Fruit fly (Drosophila melanogaster): ENCODE measurements around the gene CG10602.

Gene CG10602

DNA sequence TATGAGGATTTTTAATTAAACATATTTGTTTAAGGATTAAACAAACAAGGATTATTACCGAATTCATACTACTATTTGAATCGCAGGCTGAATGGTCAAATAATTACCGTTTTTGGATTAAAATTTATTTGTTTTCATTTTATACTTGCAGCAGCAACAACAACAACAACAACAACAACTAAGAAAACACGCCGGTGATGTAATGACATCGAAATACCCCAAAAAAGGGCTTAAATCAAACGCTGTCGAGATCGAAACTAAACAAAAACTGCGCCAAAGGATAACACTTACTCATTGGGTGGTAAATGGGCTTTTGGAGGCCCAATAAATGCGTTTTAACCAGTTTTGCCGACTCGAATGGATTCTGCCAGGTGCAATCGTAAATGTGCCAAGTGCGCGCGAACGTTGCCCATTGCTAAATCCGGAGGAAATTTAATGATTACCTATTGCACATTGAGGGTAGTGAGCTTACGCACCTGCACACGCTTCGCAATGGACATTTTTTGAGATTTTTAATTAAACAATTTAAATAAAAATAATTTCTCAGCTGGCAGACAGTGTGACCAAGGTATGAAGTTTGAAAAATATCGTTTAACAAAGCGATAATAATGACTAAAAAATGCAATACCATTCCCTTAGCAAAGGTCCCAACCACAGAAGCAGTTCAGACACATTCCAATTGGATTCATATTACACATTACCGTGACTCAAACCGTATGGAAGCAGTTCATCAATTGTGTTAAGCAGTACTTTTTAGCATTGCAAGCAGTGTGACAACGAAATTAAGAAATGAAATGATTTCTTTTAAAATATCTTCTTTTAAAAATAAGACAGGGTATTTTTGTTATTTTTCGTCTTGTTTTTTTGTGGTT lies at the start of gene CG10602, which contains the start of gene mRpL13:
Gene CG10602, minus strand, starts transcription at position 588 of the 872 bp plus-strand sequence.
Gene mRpL13, minus strand, starts transcription at position 588 of the 872 bp plus-strand sequence.
- TF ChIP-seq EcR (GFP tag; optimal IDR thresholded peaks at IDR 0.05) = no peak
- TF ChIP-seq Dll (optimal IDR thresholded peaks at IDR 0.05) = no peak
- TF ChIP-seq pan (optimal IDR thresholded peaks at IDR 0.05) = no peak
- no peak for TF ChIP-seq psq (optimal IDR thresholded peaks at IDR 0.05)
- no peak for TF ChIP-seq CG8478 (optimal IDR thresholded peaks at IDR 0.05)
- TF ChIP-seq usp (GFP tag; optimal IDR thresholded peaks at IDR 0.05) = no peak

DNA sequence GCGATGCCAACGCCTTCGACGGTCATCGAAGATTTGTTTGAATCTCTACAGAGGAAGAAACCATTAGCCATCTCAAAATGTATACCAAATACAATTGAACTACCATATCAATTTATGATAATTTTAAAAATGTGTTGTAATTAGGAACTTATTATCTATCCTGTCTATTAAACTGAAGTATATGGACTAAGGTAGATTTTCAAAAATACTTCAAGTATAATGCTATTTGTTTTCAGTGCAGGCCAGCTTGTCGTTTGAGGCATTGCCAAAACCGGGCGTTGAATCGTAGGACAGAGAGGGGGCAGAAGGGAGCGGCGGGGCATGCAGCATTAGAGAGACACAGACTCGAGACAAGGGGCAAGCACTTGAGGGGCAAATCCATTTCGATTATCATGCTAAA lies 48.4 kb upstream of the CG10602 start:
- no peak for TF ChIP-seq Dll (optimal IDR thresholded peaks at IDR 0.05)
- TF ChIP-seq psq (optimal IDR thresholded peaks at IDR 0.05) = no peak
- TF ChIP-seq pan (optimal IDR thresholded peaks at IDR 0.05) = no peak
- no peak for TF ChIP-seq CG8478 (optimal IDR thresholded peaks at IDR 0.05)
- no peak for TF ChIP-seq usp (GFP tag; optimal IDR thresholded peaks at IDR 0.05)
- no peak for TF ChIP-seq EcR (GFP tag; optimal IDR thresholded peaks at IDR 0.05)

DNA sequence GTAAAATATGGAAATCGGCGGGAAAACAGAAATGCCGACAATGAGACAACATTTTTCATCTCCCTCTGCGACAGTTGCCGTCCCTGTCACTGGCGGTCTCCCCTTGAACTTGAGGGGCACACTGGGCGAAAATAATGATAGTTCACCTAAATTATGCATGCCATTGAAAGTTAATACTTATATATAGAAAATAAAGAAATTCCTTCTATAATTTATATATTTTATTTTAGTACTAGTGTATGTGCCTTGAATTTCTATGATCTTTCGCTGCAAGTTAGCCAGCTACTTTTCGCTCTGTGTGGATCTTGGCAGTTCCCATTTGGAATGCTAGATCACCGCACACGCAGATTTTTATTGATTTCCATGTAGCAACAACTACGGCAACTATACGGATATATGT lies 47.6 kb upstream of the CG10602 start:
- TF ChIP-seq CG8478 (optimal IDR thresholded peaks at IDR 0.05) (no peak), pan (optimal IDR thresholded peaks at IDR 0.05) (no peak), usp (GFP tag; optimal IDR thresholded peaks at IDR 0.05) (no peak), psq (optimal IDR thresholded peaks at IDR 0.05) (no peak), Dll (optimal IDR thresholded peaks at IDR 0.05) (no peak), EcR (GFP tag; optimal IDR thresholded peaks at IDR 0.05) (no peak)

DNA sequence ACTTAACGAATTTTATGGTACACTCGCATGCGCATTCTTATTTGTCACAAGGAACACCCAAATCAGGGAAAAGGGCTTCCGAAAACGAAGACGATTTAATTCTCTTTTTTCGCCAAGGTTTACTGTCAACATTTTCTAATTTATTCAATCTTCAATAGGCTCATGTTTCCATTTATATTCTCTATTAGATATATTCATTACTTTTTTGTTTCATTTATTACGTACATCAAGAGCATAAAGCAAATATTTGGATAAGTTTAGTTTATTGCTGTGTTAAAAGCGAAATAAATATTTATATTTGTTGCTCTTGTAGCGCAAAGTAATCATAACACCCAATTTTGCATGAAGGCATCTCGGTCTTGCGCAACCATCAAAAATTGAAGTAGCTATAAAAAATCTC lies 41.9 kb upstream of the CG10602 start:
- TF ChIP-seq EcR (GFP tag; optimal IDR thresholded peaks at IDR 0.05) (no peak), Dll (optimal IDR thresholded peaks at IDR 0.05) (no peak), pan (optimal IDR thresholded peaks at IDR 0.05) (no peak), usp (GFP tag; optimal IDR thresholded peaks at IDR 0.05) (no peak), psq (optimal IDR thresholded peaks at IDR 0.05) (no peak), CG8478 (optimal IDR thresholded peaks at IDR 0.05) (no peak)

DNA sequence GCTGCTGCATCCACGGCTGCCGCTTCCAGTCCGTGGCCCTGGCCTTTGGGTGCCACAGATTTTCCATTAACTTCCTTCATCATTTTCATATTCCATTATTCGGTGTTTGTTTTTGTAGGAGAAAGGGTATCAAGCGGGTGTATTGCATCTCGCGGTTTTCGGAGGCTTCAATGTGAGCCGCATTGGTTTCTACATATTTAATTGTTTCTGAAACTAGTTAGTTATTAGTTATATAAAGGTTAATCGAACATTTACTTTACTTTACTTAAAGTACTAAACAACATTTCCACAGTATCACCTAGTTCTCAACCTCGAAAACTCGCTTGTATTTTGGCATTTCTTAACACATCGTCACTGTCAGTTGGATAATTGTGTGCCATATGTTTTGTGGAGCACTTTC lies 40.8 kb upstream of the CG10602 start:
- no peak for TF ChIP-seq EcR (GFP tag; optimal IDR thresholded peaks at IDR 0.05)
- no peak for TF ChIP-seq pan (optimal IDR thresholded peaks at IDR 0.05)
- no peak for TF ChIP-seq CG8478 (optimal IDR thresholded peaks at IDR 0.05)
- no peak for TF ChIP-seq Dll (optimal IDR thresholded peaks at IDR 0.05)
- no peak for TF ChIP-seq psq (optimal IDR thresholded peaks at IDR 0.05)
- TF ChIP-seq usp (GFP tag; optimal IDR thresholded peaks at IDR 0.05) = no peak

DNA sequence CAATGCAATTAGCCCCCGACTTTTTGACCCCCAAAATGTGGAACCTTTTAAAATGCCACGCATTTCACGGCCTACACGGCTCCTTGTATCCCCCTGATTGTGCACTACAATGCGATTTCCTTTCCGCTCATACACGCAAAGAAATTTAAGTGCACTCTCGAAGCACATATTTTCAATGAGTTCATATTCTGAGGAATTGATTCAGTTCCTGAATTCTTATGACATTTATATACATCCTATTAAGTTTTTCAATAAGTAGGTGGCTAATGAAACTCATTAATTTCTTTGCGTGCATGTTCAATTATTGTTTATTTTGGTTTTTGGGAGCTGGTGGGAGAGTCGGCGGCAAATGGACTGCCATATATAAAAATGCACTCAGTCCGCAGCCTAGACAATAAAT lies 40.2 kb upstream of the CG10602 start:
- TF ChIP-seq EcR (GFP tag; optimal IDR thresholded peaks at IDR 0.05) = no peak
- no peak for TF ChIP-seq pan (optimal IDR thresholded peaks at IDR 0.05)
- TF ChIP-seq CG8478 (optimal IDR thresholded peaks at IDR 0.05) = no peak
- TF ChIP-seq usp (GFP tag; optimal IDR thresholded peaks at IDR 0.05) = no peak
- TF ChIP-seq psq (optimal IDR thresholded peaks at IDR 0.05) = no peak
- no peak for TF ChIP-seq Dll (optimal IDR thresholded peaks at IDR 0.05)

DNA sequence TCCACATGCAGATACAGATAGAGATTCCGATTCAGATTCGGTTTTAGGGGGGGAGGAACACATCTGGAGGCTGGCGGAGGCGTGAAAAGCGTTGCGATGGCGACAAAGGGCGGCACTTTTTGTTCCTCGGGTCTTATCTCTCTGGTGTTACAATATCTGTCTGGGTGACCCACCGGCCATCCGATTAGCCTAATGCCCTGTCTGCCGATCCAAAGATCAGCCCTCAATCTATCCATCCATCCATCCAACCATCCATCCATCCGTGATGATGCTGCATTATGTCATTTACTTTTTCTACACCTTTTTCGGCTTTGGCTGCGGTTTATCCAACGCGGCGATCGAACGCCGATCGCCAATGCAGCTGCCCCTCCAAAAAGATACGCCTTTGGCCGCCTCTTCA lies 38.9 kb upstream of the CG10602 start:
- TF ChIP-seq EcR (GFP tag; optimal IDR thresholded peaks at IDR 0.05) (no peak), Dll (optimal IDR thresholded peaks at IDR 0.05) (no peak), CG8478 (optimal IDR thresholded peaks at IDR 0.05) (no peak), pan (optimal IDR thresholded peaks at IDR 0.05) (no peak), usp (GFP tag; optimal IDR thresholded peaks at IDR 0.05) (no peak), psq (optimal IDR thresholded peaks at IDR 0.05) (no peak)

DNA sequence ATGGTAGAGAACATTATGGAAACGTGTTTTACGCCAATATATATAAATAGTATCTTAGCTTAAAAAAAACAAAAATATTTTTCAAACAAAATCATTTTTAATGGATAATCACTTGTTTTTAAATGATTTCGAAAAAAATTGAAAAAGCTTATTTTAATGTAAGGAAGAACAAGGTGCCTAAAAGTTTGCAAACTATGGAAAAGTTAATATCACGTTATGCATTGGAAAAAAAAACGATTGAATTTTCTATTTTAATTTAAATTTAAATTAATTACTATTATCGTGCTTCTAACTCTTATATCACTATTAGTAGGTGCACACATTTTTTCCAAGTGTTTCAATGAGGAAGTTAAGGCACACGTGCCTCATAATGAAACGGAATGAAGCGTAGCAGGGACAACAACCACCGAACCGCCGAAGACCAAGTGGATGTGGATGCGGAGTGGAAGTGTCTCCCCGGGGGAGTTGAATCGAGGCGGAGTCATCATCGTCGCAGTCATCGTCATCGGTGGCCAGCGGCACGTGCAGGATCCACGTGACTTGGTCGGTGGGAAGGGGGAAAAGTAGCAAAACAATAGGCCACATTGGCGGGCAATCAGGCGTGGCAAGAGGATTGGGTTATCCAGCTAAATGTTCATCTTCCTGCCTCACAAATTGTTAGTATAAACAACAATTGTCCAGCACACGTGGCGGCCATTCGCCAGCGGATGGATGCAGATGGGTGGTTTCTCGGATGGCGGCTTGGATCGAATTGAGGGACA lies 38.0 kb upstream of the CG10602 start:
- TF ChIP-seq EcR (GFP tag; optimal IDR thresholded peaks at IDR 0.05) (no peak), psq (optimal IDR thresholded peaks at IDR 0.05) (no peak), pan (optimal IDR thresholded peaks at IDR 0.05) (no peak), usp (GFP tag; optimal IDR thresholded peaks at IDR 0.05) (no peak), Dll (optimal IDR thresholded peaks at IDR 0.05) (no peak), CG8478 (optimal IDR thresholded peaks at IDR 0.05) (no peak)

DNA sequence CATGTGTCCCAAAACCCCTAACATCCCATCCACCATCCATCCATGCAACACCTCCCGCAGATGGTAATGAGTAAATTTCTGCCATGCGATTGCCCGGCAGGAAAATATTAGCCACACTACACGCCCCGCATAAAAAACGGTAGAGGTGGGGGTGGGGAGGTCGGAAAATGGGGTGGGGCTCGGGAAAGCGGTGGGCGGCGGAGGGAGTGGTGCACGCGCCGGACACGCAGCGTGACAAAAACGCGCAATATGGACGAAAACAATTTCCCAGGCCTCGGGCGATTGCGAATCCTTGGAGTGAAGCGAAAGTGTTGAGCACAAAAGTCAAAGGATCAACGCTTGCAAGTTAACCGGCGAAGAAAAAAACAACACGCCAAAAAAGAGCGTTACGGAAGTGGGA lies 37.3 kb upstream of the CG10602 start:
- no peak for TF ChIP-seq pan (optimal IDR thresholded peaks at IDR 0.05)
- no peak for TF ChIP-seq Dll (optimal IDR thresholded peaks at IDR 0.05)
- no peak for TF ChIP-seq usp (GFP tag; optimal IDR thresholded peaks at IDR 0.05)
- no peak for TF ChIP-seq psq (optimal IDR thresholded peaks at IDR 0.05)
- no peak for TF ChIP-seq CG8478 (optimal IDR thresholded peaks at IDR 0.05)
- TF ChIP-seq EcR (GFP tag; optimal IDR thresholded peaks at IDR 0.05) = no peak

DNA sequence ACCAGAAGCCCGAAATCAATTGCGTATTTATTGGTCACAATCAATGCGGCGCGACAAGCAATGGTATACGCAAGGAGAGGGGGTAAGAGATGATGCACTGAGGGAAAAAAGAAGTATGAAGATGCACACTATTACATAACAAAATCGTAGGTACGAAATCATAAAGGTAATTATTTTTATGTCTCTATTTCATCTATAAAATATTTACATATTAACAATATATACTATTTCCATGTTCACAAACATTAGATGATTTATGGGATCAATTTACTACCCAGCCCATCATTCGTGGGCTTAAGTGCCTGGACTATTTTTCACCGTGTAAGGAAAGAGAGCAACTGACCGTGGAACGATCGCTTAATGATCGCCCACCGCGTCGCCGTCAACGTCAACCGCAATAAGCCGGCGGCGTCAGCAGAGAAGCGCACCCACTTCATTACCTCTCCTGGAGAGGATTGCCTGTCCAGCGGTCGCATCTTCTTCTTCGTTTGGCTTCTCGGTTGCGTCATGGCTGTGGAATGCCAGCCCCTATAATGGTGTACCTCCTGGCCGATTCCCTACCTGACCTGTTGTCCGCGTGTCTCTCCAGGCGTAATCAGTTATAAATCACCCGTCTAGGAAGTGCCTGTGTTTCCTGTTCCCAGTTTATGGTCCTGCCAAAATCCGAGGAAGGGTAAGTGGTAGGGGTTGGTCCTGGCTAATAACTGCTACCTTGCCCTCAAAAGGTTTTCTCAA lies 36.1 kb upstream of the CG10602 start:
- TF ChIP-seq psq (optimal IDR thresholded peaks at IDR 0.05) (no peak), usp (GFP tag; optimal IDR thresholded peaks at IDR 0.05) (no peak)

DNA sequence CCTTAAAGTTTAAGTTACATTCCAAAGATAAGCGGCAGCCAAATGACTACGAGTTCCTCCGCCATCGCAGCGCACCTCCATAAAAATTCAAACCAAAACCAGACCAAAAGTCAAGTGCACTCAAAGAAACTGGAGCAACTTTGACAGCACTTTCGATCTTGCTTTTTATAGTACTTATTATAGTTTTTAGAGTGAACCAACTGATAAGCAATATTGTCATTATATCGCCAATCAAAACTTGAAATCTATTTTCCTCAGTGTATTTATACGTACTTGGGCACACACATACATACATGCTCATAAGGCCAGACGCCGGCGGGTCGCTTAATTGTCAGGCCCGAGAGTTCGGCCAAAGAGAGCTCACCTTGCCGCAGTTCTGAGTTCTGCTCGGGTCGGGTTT lies 31.0 kb upstream of the CG10602 start:
- TF ChIP-seq CG8478 (optimal IDR thresholded peaks at IDR 0.05) (no peak), usp (GFP tag; optimal IDR thresholded peaks at IDR 0.05) (no peak)

DNA sequence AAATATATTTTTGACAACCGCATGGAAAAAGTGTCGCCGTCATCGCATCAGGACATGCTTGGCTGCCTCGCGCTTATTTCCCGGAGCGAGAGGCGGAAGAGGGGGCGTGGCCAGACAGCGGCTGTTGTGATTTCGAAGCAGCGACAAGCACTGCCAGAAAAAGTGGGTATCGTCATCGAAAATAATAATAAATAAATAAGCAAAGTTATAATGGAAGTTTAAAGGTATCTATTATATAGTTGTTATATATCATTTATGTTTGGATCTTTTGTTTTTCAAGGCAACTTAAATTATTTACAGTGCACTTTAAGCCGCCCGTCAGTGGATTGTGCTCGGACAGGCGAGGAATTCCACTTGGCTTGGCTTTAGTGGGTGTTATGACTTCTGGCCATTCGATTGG lies 30.3 kb upstream of the CG10602 start:
- TF ChIP-seq Dll (optimal IDR thresholded peaks at IDR 0.05) (no peak), psq (optimal IDR thresholded peaks at IDR 0.05) (no peak)

All from whole organism.